Fruit fly (Drosophila melanogaster): Measurements from ENCODE around the gene Boh1.
"Not testable (repeated sequence)": the region's sequence is repeated elsewhere in the genome, so short reads cannot be mapped to it uniquely, and the experiment has no call there.

The Boh1 gene

DNA sequence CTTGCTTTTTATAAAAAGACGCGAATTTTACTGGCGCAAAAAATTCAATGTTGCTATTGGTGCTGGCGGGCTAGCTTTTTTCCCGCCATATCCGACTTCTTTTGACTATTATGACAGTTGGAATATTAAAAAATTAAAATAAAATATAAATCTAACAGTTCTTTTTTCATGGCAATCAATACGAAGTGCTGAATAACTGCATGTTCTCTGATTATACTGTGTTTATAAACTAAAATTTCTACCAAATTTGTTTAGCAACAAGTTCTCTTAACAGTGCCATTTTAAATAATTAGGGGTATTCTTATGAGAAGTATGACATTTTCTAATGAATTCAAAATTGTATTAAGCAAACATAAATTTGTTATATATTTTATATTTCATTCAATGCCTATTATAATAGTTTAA lies at the start of gene Boh1:
TSS of gene Boh1 (minus strand) at position 76 of the 405 bp plus-strand sequence.
- TF ChIP-seq CTCF (optimal IDR thresholded peaks at IDR 0.05) = no peak
- no peak for TF ChIP-seq CG8478 (optimal IDR thresholded peaks at IDR 0.05)

- not testable (repeated sequence) for TF ChIP-seq CG8478, CTCF (optimal IDR thresholded peaks at IDR 0.05)
Observed at dm6 chr3R:27963119-27963518, 43.9 kb upstream of the Boh1 start, which contains the start of the genes CG31131 and CG4849. Gene CG31131, minus strand, starts transcription at chr3R:27963219. Gene CG4849, plus strand, starts transcription at chr3R:27963415.

- not testable (repeated sequence) for TF ChIP-seq CG8478, CTCF (optimal IDR thresholded peaks at IDR 0.05)
Observed at dm6 chr3R:27960473-27960872, 41.2 kb upstream of the Boh1 start, which contains the start of gene CG31253. Gene CG31253, minus strand, starts transcription at chr3R:27960573.

- TF ChIP-seq CG8478, CTCF (optimal IDR thresholded peaks at IDR 0.05): not testable (repeated sequence)
Observed at dm6 chr3R:27959145-27959544, 39.9 kb upstream of the Boh1 start, which contains the start of the genes CG42487 and CG4884. Gene CG42487, minus strand, starts transcription at chr3R:27959245. Gene CG4884, minus strand, starts transcription at chr3R:27959245.

- TF ChIP-seq CG8478 (optimal IDR thresholded peaks at IDR 0.05) = no peak
- no peak for TF ChIP-seq CTCF (optimal IDR thresholded peaks at IDR 0.05)
Observed at dm6 chr3R:27957967-27958366, 38.7 kb upstream of the Boh1 start.

- no peak for TF ChIP-seq CG8478 (optimal IDR thresholded peaks at IDR 0.05)
- no peak for TF ChIP-seq CTCF (optimal IDR thresholded peaks at IDR 0.05)
Observed at dm6 chr3R:27954533-27954932, 35.3 kb upstream of the Boh1 start, which contains the start of gene Nep7. Gene Nep7, plus strand, starts transcription at chr3R:27954917.

dm6 chr3R:27953890-27954289 lies 34.6 kb upstream of the Boh1 start, which contains the start of gene CG4951:
Gene CG4951, minus strand, starts transcription at chr3R:27954112.
- no peak for TF ChIP-seq CG8478 (optimal IDR thresholded peaks at IDR 0.05)
- no peak for TF ChIP-seq CTCF (optimal IDR thresholded peaks at IDR 0.05)

DNA sequence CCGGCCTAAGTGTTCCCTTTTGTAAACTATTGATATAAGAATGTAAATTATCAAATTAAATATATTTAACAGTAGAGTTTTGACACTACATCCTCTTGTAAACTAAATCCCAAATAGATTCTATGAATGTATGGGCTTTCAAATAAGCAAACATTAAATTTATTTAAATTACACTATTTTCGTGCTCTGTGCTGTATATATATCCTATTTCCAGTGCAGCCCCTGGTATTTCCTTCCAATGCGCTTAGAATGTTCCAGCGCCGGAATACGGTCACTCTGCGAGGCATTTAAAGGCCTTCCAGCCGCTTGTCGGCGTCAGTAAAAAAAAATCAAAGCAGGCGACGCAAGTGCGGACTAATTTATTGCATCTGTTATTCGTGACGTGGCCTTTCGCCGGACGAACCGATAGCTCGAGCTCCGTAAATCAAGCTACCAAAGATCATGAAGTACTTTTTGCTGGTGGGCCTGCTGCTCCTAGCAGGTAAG lies 29.2 kb upstream of the Boh1 start, which contains the start of gene Gp93:
TSS of gene Gp93 (plus strand) at position 291 of the 486 bp plus-strand sequence.
- TF ChIP-seq CTCF (optimal IDR thresholded peaks at IDR 0.05) = no peak
- TF ChIP-seq CG8478 (optimal IDR thresholded peaks at IDR 0.05) = no peak

DNA sequence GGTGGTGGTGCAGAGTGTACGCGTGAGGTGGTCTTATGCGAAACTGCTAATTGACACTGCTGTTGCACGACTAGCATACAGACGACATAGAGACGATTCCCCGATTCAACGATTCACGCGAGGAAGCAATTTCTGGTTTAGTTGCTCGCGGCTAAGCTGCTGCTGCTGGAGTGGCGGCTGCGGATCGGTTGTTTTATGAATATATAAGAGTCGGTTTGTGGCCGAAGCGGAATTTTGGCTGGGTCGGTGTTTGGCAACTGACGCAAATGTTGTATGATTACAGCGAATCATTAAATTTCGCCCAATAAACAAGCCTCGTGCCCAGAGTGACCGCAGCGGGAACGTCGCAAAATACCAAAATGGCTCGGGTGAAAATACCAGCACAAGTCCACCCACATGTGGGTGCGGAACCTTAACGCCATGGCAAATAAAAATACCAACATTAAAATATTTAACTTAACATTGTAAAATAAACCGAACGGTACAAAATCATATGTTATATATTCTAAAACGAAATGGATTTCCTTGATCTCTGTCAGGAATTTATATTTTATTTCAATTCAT lies 28.5 kb upstream of the Boh1 start, which contains the start of gene mfrn:
TSS of gene mfrn (minus strand) at position 340 of the 564 bp plus-strand sequence.
- TF ChIP-seq CTCF (optimal IDR thresholded peaks at IDR 0.05) = peak in 1 of 2 experiments; percentile 18
- no peak for TF ChIP-seq CG8478 (optimal IDR thresholded peaks at IDR 0.05)

dm6 chr3R:27946555-27947204 lies 27.4 kb upstream of the Boh1 start:
- TF ChIP-seq CTCF (optimal IDR thresholded peaks at IDR 0.05) (no peak), CG8478 (optimal IDR thresholded peaks at IDR 0.05) (no peak)

- TF ChIP-seq CTCF (optimal IDR thresholded peaks at IDR 0.05) (no peak), CG8478 (optimal IDR thresholded peaks at IDR 0.05) (no peak)
Observed at dm6 chr3R:27945398-27945797, 26.1 kb upstream of the Boh1 start.

- TF ChIP-seq CG8478 (optimal IDR thresholded peaks at IDR 0.05) = no peak
- no peak for TF ChIP-seq CTCF (optimal IDR thresholded peaks at IDR 0.05)
Observed at dm6 chr3R:27937752-27938694, 18.8 kb upstream of the Boh1 start, which contains the start of the genes NSD and BOD1. Gene NSD, minus strand, starts transcription at chr3R:27937853. Gene BOD1, plus strand, starts transcription at chr3R:27938245.

- no peak for TF ChIP-seq CG8478 (optimal IDR thresholded peaks at IDR 0.05)
- TF ChIP-seq CTCF (optimal IDR thresholded peaks at IDR 0.05) = no peak
Observed at dm6 chr3R:27931461-27931860, 12.2 kb upstream of the Boh1 start.

All from S2 (cell line).